Fruit fly (Drosophila melanogaster) whole organism, embryonic: ENCODE results near the gene Ugt301D1.

Source experiments
- Antp ChIP-seq: fragments of 200-800 bp; sonication (Bioruptor generic); optimal IDR thresholded peaks from 3 replicates; lab custom pipeline; 2016; ENCODE audit warnings: missing biosample characterization, missing genetic modification characterization
- Atf6 ChIP-seq: fragments of 200-800 bp; sonication (Bioruptor generic); IDR thresholded peaks from 2 replicates; pipeline ENCODE4 v1.3.6; 2022; ENCODE audit warnings: missing biosample characterization, missing genetic modification characterization
- Awh ChIP-seq: fragments of 200-800 bp; sonication (Bioruptor generic); IDR thresholded peaks from 2 replicates; pipeline ENCODE4, ENCODE4 v1.3.6; 2022; ENCODE audit warnings: missing biosample characterization, missing genetic modification characterization
- CG10267 ChIP-seq: fragments of 200-800 bp; sonication (Bioruptor generic); optimal IDR thresholded peaks from 2 replicates; lab custom pipeline; 2018; ENCODE audit warnings: missing biosample characterization, mild to moderate bottlenecking, missing genetic modification characterization, moderate library complexity
- CG11398 ChIP-seq: fragments of 200-800 bp; sonication (Bioruptor generic); optimal IDR thresholded peaks from 2 replicates; lab custom pipeline; 2016; ENCODE audit warnings: missing biosample characterization, missing genetic modification characterization
- CG11696 ChIP-seq: fragments of 200-800 bp; sonication (Bioruptor generic); IDR thresholded peaks from 2 replicates; pipeline ENCODE4 v1.3.6; 2022; ENCODE audit warnings: missing biosample characterization, missing genetic modification characterization
- CG12299 ChIP-seq: fragments of 200-800 bp; sonication (Bioruptor generic); optimal IDR thresholded peaks from 2 replicates; lab custom pipeline; 2018; ENCODE audit warnings: missing biosample characterization, mild to moderate bottlenecking, missing genetic modification characterization
- CG14441 ChIP-seq: fragments of 200-800 bp; sonication (Bioruptor generic); IDR thresholded peaks from 2 replicates; pipeline ENCODE4 v1.3.6; 2022; ENCODE audit warnings: missing biosample characterization, missing genetic modification characterization
- CG15696 ChIP-seq: fragments of 200-800 bp; sonication (Bioruptor generic); optimal IDR thresholded peaks from 2 replicates; lab custom pipeline; 2019; ENCODE audit warnings: missing biosample characterization, mild to moderate bottlenecking, missing genetic modification characterization, moderate library complexity
- CG1603 ChIP-seq: fragments of 200-800 bp; sonication (Bioruptor generic); optimal IDR thresholded peaks from 2 replicates; lab custom pipeline; 2019; ENCODE audit warnings: missing biosample characterization, mild to moderate bottlenecking, missing genetic modification characterization, moderate library complexity
- CG17568 ChIP-seq: fragments of 200-800 bp; sonication (Bioruptor generic); optimal IDR thresholded peaks from 2 replicates; lab custom pipeline; 2018; ENCODE audit warnings: missing biosample characterization, mild to moderate bottlenecking, missing genetic modification characterization, moderate library complexity
- CG17612 ChIP-seq: fragments of 200-800 bp; sonication (Bioruptor generic); IDR thresholded peaks from 2 replicates; pipeline ENCODE4 v1.3.6; 2022; ENCODE audit warnings: missing biosample characterization, missing genetic modification characterization
- CG2202 ChIP-seq: fragments of 200-800 bp; sonication (Bioruptor generic); optimal IDR thresholded peaks from 2 replicates; lab custom pipeline; 2018; ENCODE audit warnings: missing biosample characterization, mild to moderate bottlenecking, missing genetic modification characterization
- CG30431 ChIP-seq: fragments of 200-800 bp; sonication (Bioruptor generic); optimal IDR thresholded peaks from 2 replicates; lab custom pipeline; 2017; ENCODE audit warnings: missing biosample characterization, missing genetic modification characterization
- CG31224 ChIP-seq: fragments of 200-800 bp; sonication (Bioruptor generic); IDR thresholded peaks from 2 replicates; pipeline ENCODE4 v1.3.6; 2022; ENCODE audit warnings: missing biosample characterization, missing genetic modification characterization
- CG3407 ChIP-seq: fragments of 200-800 bp; sonication (Bioruptor generic); optimal IDR thresholded peaks from 2 replicates; lab custom pipeline; 2018; ENCODE audit warnings: missing biosample characterization, mild to moderate bottlenecking, missing genetic modification characterization
- CG34422 ChIP-seq: fragments of 200-800 bp; sonication (Bioruptor generic); IDR thresholded peaks from 3 replicates; pipeline ENCODE4 v1.3.6; 2022; ENCODE audit warnings: missing biosample characterization, missing genetic modification characterization
- CG8478 ChIP-seq: fragments of >200 bp; optimal IDR thresholded peaks from 2 replicates; lab custom pipeline; 2018
- Chrac-16 ChIP-seq: fragments of 200-800 bp; sonication (Bioruptor generic); optimal IDR thresholded peaks from 3 replicates; lab custom pipeline; 2016; ENCODE audit warnings: missing biosample characterization, missing genetic modification characterization
- Dad ChIP-seq: fragments of 200-800 bp; sonication (Bioruptor generic); optimal IDR thresholded peaks from 3 replicates; lab custom pipeline; 2016; ENCODE audit warnings: missing biosample characterization, missing genetic modification characterization
- Dip2 ChIP-seq: fragments of 200-800 bp; sonication (Bioruptor generic); IDR thresholded peaks from 2 replicates; pipeline ENCODE4 v1.3.6; 2022; ENCODE audit warnings: missing biosample characterization, missing genetic modification characterization
- E2f1 ChIP-seq: fragments of 200-800 bp; sonication (Bioruptor generic); IDR thresholded peaks from 2 replicates; pipeline ENCODE4 v1.3.6; 2022; ENCODE audit warnings: missing biosample characterization, missing genetic modification characterization
- Fer2 ChIP-seq: fragments of 200-800 bp; sonication (Bioruptor generic); optimal IDR thresholded peaks from 2 replicates; lab custom pipeline; 2018; ENCODE audit warnings: missing biosample characterization, mild to moderate bottlenecking, missing genetic modification characterization, moderate library complexity
- H15 ChIP-seq: fragments of 200-800 bp; sonication (Bioruptor generic); IDR thresholded peaks from 3 replicates; pipeline ENCODE4 v1.3.6; 2022; ENCODE audit warnings: missing biosample characterization, missing genetic modification characterization
- Hmr ChIP-seq: fragments of 200-800 bp; sonication (Bioruptor generic); optimal IDR thresholded peaks from 3 replicates; lab custom pipeline; 2017; ENCODE audit warnings: mild to moderate bottlenecking, missing biosample characterization, missing genetic modification reagents, missing genetic modification characterization
- Hr3 ChIP-seq: fragments of 200-800 bp; sonication (Bioruptor generic); optimal IDR thresholded peaks from 3 replicates; lab custom pipeline; 2016; ENCODE audit warnings: missing biosample characterization, missing genetic modification characterization
- MESR4 ChIP-seq: fragments of 200-800 bp; sonication (Bioruptor generic); optimal IDR thresholded peaks from 2 replicates; lab custom pipeline; 2018; ENCODE audit warnings: missing biosample characterization, mild to moderate bottlenecking, missing genetic modification characterization, moderate library complexity
- Optix ChIP-seq: fragments of 200-800 bp; sonication (Bioruptor generic); IDR thresholded peaks from 3 replicates; pipeline ENCODE4 v1.3.6; 2022; ENCODE audit warnings: missing biosample characterization, missing genetic modification characterization
- Trl ChIP-seq, 3 experiments: fragments of >200 bp in 2 of 3; fragments of 200-800 bp in 1 of 3; sonication (Bioruptor generic) in 1 of 3; optimal IDR thresholded peaks; 2 replicates in 1 of 3; 3 replicates in 2 of 3; lab custom pipeline; 2016 to 2017; ENCODE audit warnings: missing biosample characterization in 1 of 3, missing genetic modification characterization in 1 of 3
- ara ChIP-seq: fragments of 200-800 bp; sonication (Bioruptor generic); IDR thresholded peaks from 2 replicates; pipeline ENCODE4 v1.3.6; 2022; ENCODE audit warnings: missing biosample characterization, missing genetic modification characterization
- bab2 ChIP-seq: fragments of 200-800 bp; sonication (Bioruptor generic); optimal IDR thresholded peaks from 2 replicates; lab custom pipeline; 2016; ENCODE audit warnings: missing biosample characterization, missing genetic modification characterization
- bbx ChIP-seq: fragments of 200-800 bp; sonication (Bioruptor generic); IDR thresholded peaks from 2 replicates; pipeline ENCODE4 v1.3.6; 2022; ENCODE audit warnings: missing biosample characterization, missing genetic modification characterization; ENCODE audit not compliant: partially characterized antibody
- btn ChIP-seq: fragments of 200-800 bp; sonication (Bioruptor generic); optimal IDR thresholded peaks from 2 replicates; lab custom pipeline; 2016; ENCODE audit warnings: missing biosample characterization, missing genetic modification characterization
- dmrt11E ChIP-seq: fragments of 200-800 bp; sonication (Bioruptor generic); optimal IDR thresholded peaks from 3 replicates; lab custom pipeline; 2018; ENCODE audit warnings: missing biosample characterization, mild to moderate bottlenecking, missing genetic modification characterization, moderate library complexity
- ewg ChIP-seq: fragments of 200-800 bp; sonication (Bioruptor generic); optimal IDR thresholded peaks from 3 replicates; lab custom pipeline; 2017; ENCODE audit warnings: mild to moderate bottlenecking, missing biosample characterization, missing genetic modification reagents, missing genetic modification characterization
- exex ChIP-seq: fragments of 200-800 bp; sonication (Bioruptor generic); optimal IDR thresholded peaks from 4 replicates; lab custom pipeline; 2018; ENCODE audit warnings: missing biosample characterization, mild to moderate bottlenecking, missing genetic modification characterization, moderate library complexity
- fru ChIP-seq: fragments of >200 bp; optimal IDR thresholded peaks from 2 replicates; lab custom pipeline; 2017
- hb ChIP-seq: fragments of 200-800 bp; sonication (Bioruptor generic); IDR thresholded peaks from 3 replicates; pipeline ENCODE4 v1.3.6; 2022; ENCODE audit warnings: missing biosample characterization, missing genetic modification characterization; ENCODE audit not compliant: partially characterized antibody
- hbn ChIP-seq: fragments of 200-800 bp; sonication (Bioruptor generic); IDR thresholded peaks from 2 replicates; pipeline ENCODE4 v1.3.6; 2022; ENCODE audit warnings: missing biosample characterization, missing genetic modification characterization; ENCODE audit not compliant: partially characterized antibody
- hkb ChIP-seq, 2 experiments: fragments of 200-800 bp in 1 of 2; fragments of >200 bp in 1 of 2; sonication (Bioruptor generic) in 1 of 2; IDR thresholded peaks in 1 of 2; optimal IDR thresholded peaks in 1 of 2; 2 replicates each; pipeline versions ENCODE4 v1.3.6 to Lab custom; 2017 to 2022; ENCODE audit warnings: missing biosample characterization in 1 of 2, missing genetic modification characterization in 1 of 2
- ind ChIP-seq: fragments of 200-800 bp; sonication (Bioruptor generic); optimal IDR thresholded peaks from 3 replicates; lab custom pipeline; 2016; ENCODE audit warnings: missing biosample characterization, missing genetic modification characterization
- insv ChIP-seq, 2 experiments: fragments of 200-800 bp; sonication (Bioruptor generic); optimal IDR thresholded peaks; 3 replicates each; lab custom pipeline; 2016 to 2018; ENCODE audit warnings: missing biosample characterization in 2 of 2, missing genetic modification characterization in 2 of 2
- lmd ChIP-seq: fragments of 200-800 bp; sonication (Bioruptor generic); IDR thresholded peaks from 2 replicates; pipeline ENCODE4 v1.3.6; 2022; ENCODE audit warnings: missing biosample characterization, missing genetic modification characterization
- luna ChIP-seq: fragments of 200-800 bp; sonication (Bioruptor generic); optimal IDR thresholded peaks from 2 replicates; lab custom pipeline; 2016; ENCODE audit warnings: missing biosample characterization, missing genetic modification characterization
- nerfin-2 ChIP-seq: fragments of 200-800 bp; sonication (Bioruptor generic); IDR thresholded peaks from 2 replicates; pipeline ENCODE4 v1.3.6; 2022; ENCODE audit warnings: missing biosample characterization, missing genetic modification characterization; ENCODE audit not compliant: partially characterized antibody
- onecut ChIP-seq: fragments of 200-800 bp; sonication (Bioruptor generic); IDR thresholded peaks from 2 replicates; pipeline ENCODE4 v1.3.6; 2022; ENCODE audit warnings: missing biosample characterization, missing genetic modification characterization
- pho ChIP-seq: fragments of 200-800 bp; sonication (Bioruptor generic); optimal IDR thresholded peaks from 2 replicates; lab custom pipeline; 2016; ENCODE audit warnings: missing biosample characterization, missing genetic modification characterization
- ro ChIP-seq: fragments of 200-800 bp; sonication (Bioruptor generic); IDR thresholded peaks from 2 replicates; pipeline ENCODE4 v1.3.6; 2022; ENCODE audit warnings: missing biosample characterization, missing genetic modification characterization
- salm ChIP-seq: fragments of 200-800 bp; sonication (Bioruptor generic); optimal IDR thresholded peaks from 2 replicates; lab custom pipeline; 2018; ENCODE audit warnings: missing biosample characterization, mild to moderate bottlenecking, missing genetic modification characterization
- sens-2 ChIP-seq: fragments of 200-800 bp; sonication (Bioruptor generic); IDR thresholded peaks from 2 replicates; pipeline ENCODE4 v1.3.6; 2022; ENCODE audit warnings: missing biosample characterization, missing genetic modification characterization

Ugt301D1 gene

dm6 chr2L:18557965-18558537 is 48.7 kb downstream of the Ugt301D1 start (continued):
- TF ChIP-seq Trl (optimal IDR thresholded peaks at IDR 0.05; lab: Kevin White, UChicago) (peak; percentile 26 to 66), Trl (GFP tag; optimal IDR thresholded peaks at IDR 0.05; lab: Kevin White, UChicago) (no peak), CG12299 (tag; lab: Kevin White, UChicago) (peak; percentile 3), CG14441 (GFP tag; lab: Robert Waterston, UW) (peak; percentile 76; the same call in 1 of the 2 replicates), CG30431 (GFP tag; lab: Kevin White, UChicago) (peak; percentile 15), CG10267 (tag; lab: Kevin White, UChicago) (peak; percentile 61), Optix (GFP tag; lab: Robert Waterston, UW) (peak; percentile 55; the same call in 1 of the 3 replicates), insv (GFP tag; optimal IDR thresholded peaks at IDR 0.05; lab: Kevin White, UChicago) (no peak), ind (peak; percentile 73), sens-2 (GFP tag; lab: Robert Waterston, UW) (peak; percentile 59; the same call in 1 of the 2 replicates), Hmr (GFP tag; lab: Kevin White, UChicago) (peak; percentile 86), Dad (no peak), H15 (GFP tag; lab: Robert Waterston, UW) (peak; percentile 75), E2f1 (GFP tag; lab: Robert Waterston, UW) (peak; percentile 77), CG11696 (GFP tag; lab: Robert Waterston, UW) (peak; percentile 56; the same call in 1 of the 2 replicates), ara (GFP tag; lab: Robert Waterston, UW) (peak; percentile 50; the same call in 1 of the 2 replicates), hkb (optimal IDR thresholded peaks at IDR 0.05; lab: Kevin White, UChicago) (no peak), hkb (GFP tag; IDR thresholded peaks at IDR 0.05; lab: Robert Waterston, UW) (peak; percentile 92), Dip2 (GFP tag; lab: Robert Waterston, UW) (no peak), Fer2 (tag; lab: Kevin White, UChicago) (no peak), nerfin-2 (GFP tag; lab: Robert Waterston, UW) (no peak), CG1603 (peak; percentile 14), ro (GFP tag; lab: Robert Waterston, UW) (0 out of 2 replicates have a peak, but pooled peaks have one; percentile 27), Antp (GFP tag; lab: Kevin White, UChicago) (peak; percentile 31), CG34422 (GFP tag; lab: Robert Waterston, UW) (0 out of 3 replicates have a peak, but pooled peaks have one; percentile 57), CG17612 (GFP tag; lab: Robert Waterston, UW) (peak; percentile 46; the same call in 1 of the 2 replicates), CG11398 (GFP tag; lab: Kevin White, UChicago) (no peak), btn (GFP tag; lab: Kevin White, UChicago) (no peak), bab2 (GFP tag; lab: Kevin White, UChicago) (no peak), hb (GFP tag; lab: Robert Waterston, UW) (no peak), pho (GFP tag; lab: Kevin White, UChicago) (peak; percentile 21), exex (tag; lab: Kevin White, UChicago) (peak; percentile 37), salm (peak; percentile 51), lmd (GFP tag; lab: Robert Waterston, UW) (peak; percentile 78), hbn (GFP tag; lab: Robert Waterston, UW) (no peak), dmrt11E (tag; lab: Kevin White, UChicago) (peak; percentile 21), CG15696 (tag; lab: Kevin White, UChicago) (peak; percentile 35), MESR4 (GFP tag; lab: Kevin White, UChicago) (no peak), CG17568 (GFP tag; lab: Kevin White, UChicago) (peak; percentile 47), Atf6 (GFP tag; lab: Robert Waterston, UW) (peak; percentile 91), Chrac-16 (GFP tag; lab: Kevin White, UChicago) (peak; percentile 47), fru (lab: Kevin White, UChicago) (no peak), Awh (GFP tag; lab: Robert Waterston, UW) (peak; percentile 74), luna (GFP tag; lab: Kevin White, UChicago) (no peak), CG3407 (GFP tag; lab: Kevin White, UChicago) (peak; percentile 50), CG31224 (GFP tag; lab: Robert Waterston, UW) (peak; percentile 66), CG2202 (peak; percentile 6), Hr3 (peak; percentile 77), bbx (no peak), ewg (GFP tag; lab: Kevin White, UChicago) (peak; percentile 38), CG8478 (no peak), onecut (GFP tag; lab: Robert Waterston, UW) (peak; percentile 46)
